Fruit fly (Drosophila melanogaster): ENCODE results near the gene FoxP.

FoxP gene

DNA sequence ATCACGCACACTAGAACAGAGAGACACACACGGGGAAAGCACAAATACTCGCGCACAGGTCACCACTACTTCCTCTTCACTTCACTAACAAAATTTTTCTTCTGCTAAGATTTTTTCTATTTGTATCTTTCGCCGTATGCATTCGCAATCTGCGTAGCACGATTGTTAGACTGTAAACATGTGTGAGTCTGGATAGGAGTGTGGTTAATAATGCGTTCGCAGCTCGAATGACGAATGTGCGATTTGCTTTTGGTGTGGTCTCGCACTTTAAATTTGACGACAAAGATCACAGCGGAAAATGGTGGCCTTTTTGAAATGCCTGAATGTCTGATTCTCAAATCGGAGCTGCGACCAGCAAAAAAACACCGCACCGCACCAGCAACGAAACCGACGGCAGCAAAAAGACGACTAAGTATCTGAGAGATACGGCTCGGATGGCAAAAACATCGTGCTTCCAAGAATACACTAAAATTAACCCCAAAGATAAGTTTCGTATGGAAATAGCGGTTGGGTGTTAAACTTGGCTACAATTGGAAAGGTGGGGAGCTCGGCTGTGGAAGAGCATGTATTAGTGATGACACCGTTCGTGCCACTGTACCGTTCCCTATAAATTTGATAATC lies 25.6 kb downstream of the FoxP start, which contains the start of gene Unc-115a (continued):
- TF ChIP-seq Oli (tag; optimal IDR thresholded peaks at IDR 0.05) (no peak), Poxn (GFP tag; IDR thresholded peaks at IDR 0.05) (no peak), pb (GFP tag; optimal IDR thresholded peaks at IDR 0.05) (peak; percentile 69), Myb (GFP tag; optimal IDR thresholded peaks at IDR 0.05) (peak; percentile 72), D (optimal IDR thresholded peaks at IDR 0.05) (no peak), D (GFP tag; optimal IDR thresholded peaks at IDR 0.05) (no peak), Lhr (GFP tag; optimal IDR thresholded peaks at IDR 0.05) (peak; percentile 92), BtbVII (GFP tag; optimal IDR thresholded peaks at IDR 0.05) (peak; percentile 41), nmo (GFP tag; optimal IDR thresholded peaks at IDR 0.05) (peak; percentile 63), CG15269 (tag; optimal IDR thresholded peaks at IDR 0.05) (no peak), Hr78 (GFP tag; optimal IDR thresholded peaks at IDR 0.05) (no peak), grau (tag; optimal IDR thresholded peaks at IDR 0.05) (peak; percentile 50), Hr3 (GFP tag; optimal IDR thresholded peaks at IDR 0.05) (peak; percentile 24), chm (GFP tag; IDR thresholded peaks at IDR 0.05) (no peak), amos (GFP tag; IDR thresholded peaks at IDR 0.05; ENCODE audit: partially characterized antibody) (no peak), CG30431 (GFP tag; optimal IDR thresholded peaks at IDR 0.05) (no peak), CG6689 (GFP tag; IDR thresholded peaks at IDR 0.05) (no peak), unpg (GFP tag; optimal IDR thresholded peaks at IDR 0.05) (no peak), Antp (GFP tag; optimal IDR thresholded peaks at IDR 0.05) (peak; percentile 38), Gug (GFP tag; IDR thresholded peaks at IDR 0.05) (peak; percentile 45; the same call in 2 of the 4 replicates), ssp (GFP tag; IDR thresholded peaks at IDR 0.05) (no peak), seq (GFP tag; IDR thresholded peaks at IDR 0.05) (no peak), trh (GFP tag; optimal IDR thresholded peaks at IDR 0.05) (no peak), CG7987 (GFP tag; optimal IDR thresholded peaks at IDR 0.05) (peak; percentile 67), C15 (GFP tag; IDR thresholded peaks at IDR 0.05) (no peak), slou (GFP tag; optimal IDR thresholded peaks at IDR 0.05) (peak; percentile 3), CG4328 (GFP tag; optimal IDR thresholded peaks at IDR 0.05) (no peak), CG11247 (GFP tag; IDR thresholded peaks at IDR 0.05) (no peak), CG10654 (GFP tag; optimal IDR thresholded peaks at IDR 0.05) (no peak), CG6654 (GFP tag; optimal IDR thresholded peaks at IDR 0.05) (no peak), z (GFP tag; IDR thresholded peaks at IDR 0.05) (no peak), CG9609 (GFP tag; optimal IDR thresholded peaks at IDR 0.05) (peak; percentile 9), ci (GFP tag; IDR thresholded peaks at IDR 0.05) (no peak), fd96Cb (tag; optimal IDR thresholded peaks at IDR 0.05) (no peak), odd (GFP tag; optimal IDR thresholded peaks at IDR 0.05) (no peak), CG6791 (GFP tag; IDR thresholded peaks at IDR 0.05; ENCODE audit: partially characterized antibody) (no peak), eyg (GFP tag; optimal IDR thresholded peaks at IDR 0.05) (peak; percentile 55), CG8924 (tag; optimal IDR thresholded peaks at IDR 0.05) (peak; percentile 66), wor (GFP tag; IDR thresholded peaks at IDR 0.05) (no peak), lilli (GFP tag; optimal IDR thresholded peaks at IDR 0.05) (peak; percentile 39), ash1 (GFP tag; optimal IDR thresholded peaks at IDR 0.05) (no peak), ranshi (GFP tag; IDR thresholded peaks at IDR 0.05) (no peak), CG9876 (GFP tag; optimal IDR thresholded peaks at IDR 0.05) (no peak), mam (GFP tag; optimal IDR thresholded peaks at IDR 0.05) (peak; percentile 37), CG12071 (GFP tag; optimal IDR thresholded peaks at IDR 0.05) (no peak), Mad (GFP tag; optimal IDR thresholded peaks at IDR 0.05) (peak; percentile 63), MTF-1 (GFP tag; optimal IDR thresholded peaks at IDR 0.05; ENCODE audit: borderline replicate concordance) (peak; percentile 52), CG15011 (GFP tag; optimal IDR thresholded peaks at IDR 0.05) (no peak), pita (GFP tag; optimal IDR thresholded peaks at IDR 0.05) (peak; percentile 99), CG32772 (GFP tag; IDR thresholded peaks at IDR 0.05) (no peak), CG31224 (GFP tag; IDR thresholded peaks at IDR 0.05) (no peak)
